Worm (Caenorhabditis elegans) whole organism, L4/young adult: ENCODE data around the gene irld-23.

Experiments used
- W03F9.2 ChIP-seq: fragments of 150-350 bp; optimal IDR thresholded peaks from 2 replicates; lab custom pipeline; 2014; ENCODE audit warnings: missing biosample characterization, missing genetic modification characterization
- dao-5 ChIP-seq: sonication (generic microtip); optimal IDR thresholded peaks from 2 replicates; lab custom pipeline; 2016; ENCODE audit warnings: missing genotype, missing genetic modification characterization, moderate library complexity, missing compliant biosample characterization
- him-1 ChIP-seq: sonication (generic microtip); optimal IDR thresholded peaks from 2 replicates; lab custom pipeline; 2016; ENCODE audit warnings: missing genotype, missing genetic modification reagents, missing genetic modification characterization, missing compliant biosample characterization

irld-23 gene

ce11 chrX:17063749-17064252, 16.7 kb downstream of the irld-23 start:
- TF ChIP-seq dao-5 (tag; lab: Kevin White, UChicago) (no peak), him-1 (no peak), W03F9.2 (tag; lab: Kevin White, UChicago) (no peak)

DNA sequence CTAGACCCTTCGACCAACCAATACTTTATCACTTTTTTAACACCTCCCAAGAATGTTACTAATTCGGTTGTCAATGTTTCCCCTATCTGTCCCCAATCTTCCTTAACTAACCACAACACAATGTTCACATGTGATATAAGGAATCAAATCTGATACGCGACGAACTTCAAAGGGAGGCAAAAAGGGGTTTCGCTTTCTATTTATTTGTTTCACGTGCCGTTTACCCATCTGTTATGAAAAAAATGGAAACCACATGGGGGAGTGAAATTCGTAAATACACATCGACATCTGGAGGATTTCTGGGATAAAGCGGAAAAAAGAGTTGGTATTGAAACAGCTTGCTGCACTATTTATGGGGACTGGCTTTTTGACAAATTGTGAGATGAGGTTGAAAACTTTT, 18.3 kb downstream of the irld-23 start:
- TF ChIP-seq W03F9.2 (tag; lab: Kevin White, UChicago) (no peak), him-1 (no peak)

DNA sequence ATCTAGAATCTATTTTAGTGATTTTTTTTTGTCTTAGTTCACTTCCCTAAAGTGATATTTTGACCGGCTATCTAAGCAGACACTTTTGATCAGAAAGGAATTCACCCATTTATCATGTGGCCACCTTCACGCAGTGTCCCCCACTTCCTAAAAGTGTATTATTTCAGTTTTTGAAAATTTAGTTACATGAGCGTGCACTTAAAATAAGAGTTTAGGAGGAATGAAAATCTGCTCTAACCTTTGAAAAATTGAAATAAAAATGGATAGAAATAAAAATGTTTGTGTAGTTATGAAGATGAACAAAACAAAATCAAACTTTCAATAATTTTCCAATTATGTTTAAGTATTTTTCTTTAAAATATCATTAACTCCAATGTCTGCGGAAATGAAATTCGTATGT, 20.7 kb downstream of the irld-23 start:
- TF ChIP-seq him-1 (no peak), W03F9.2 (tag; lab: Kevin White, UChicago) (no peak)

DNA sequence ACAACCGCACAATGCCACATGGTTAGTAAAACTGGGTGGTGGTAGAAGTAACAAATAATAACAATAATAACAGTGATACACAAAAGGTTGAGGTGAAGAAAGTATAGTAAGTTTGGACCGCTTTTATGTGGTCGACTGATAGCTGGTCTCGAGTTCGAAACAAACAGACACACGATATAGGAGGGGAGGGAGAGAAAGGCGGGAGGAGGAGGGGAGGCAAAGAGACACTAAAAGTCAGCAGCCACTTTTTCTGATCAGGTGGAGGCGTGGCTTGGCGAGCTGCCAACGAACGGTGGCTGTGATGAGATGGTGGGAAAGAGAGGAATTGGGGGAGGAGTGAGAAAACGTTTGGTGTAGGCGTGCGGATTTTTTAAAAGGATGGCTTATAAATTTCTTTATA, 22.1 kb downstream of the irld-23 start:
- TF ChIP-seq dao-5 (tag; lab: Kevin White, UChicago) (no peak), W03F9.2 (tag; lab: Kevin White, UChicago) (no peak), him-1 (no peak)

DNA sequence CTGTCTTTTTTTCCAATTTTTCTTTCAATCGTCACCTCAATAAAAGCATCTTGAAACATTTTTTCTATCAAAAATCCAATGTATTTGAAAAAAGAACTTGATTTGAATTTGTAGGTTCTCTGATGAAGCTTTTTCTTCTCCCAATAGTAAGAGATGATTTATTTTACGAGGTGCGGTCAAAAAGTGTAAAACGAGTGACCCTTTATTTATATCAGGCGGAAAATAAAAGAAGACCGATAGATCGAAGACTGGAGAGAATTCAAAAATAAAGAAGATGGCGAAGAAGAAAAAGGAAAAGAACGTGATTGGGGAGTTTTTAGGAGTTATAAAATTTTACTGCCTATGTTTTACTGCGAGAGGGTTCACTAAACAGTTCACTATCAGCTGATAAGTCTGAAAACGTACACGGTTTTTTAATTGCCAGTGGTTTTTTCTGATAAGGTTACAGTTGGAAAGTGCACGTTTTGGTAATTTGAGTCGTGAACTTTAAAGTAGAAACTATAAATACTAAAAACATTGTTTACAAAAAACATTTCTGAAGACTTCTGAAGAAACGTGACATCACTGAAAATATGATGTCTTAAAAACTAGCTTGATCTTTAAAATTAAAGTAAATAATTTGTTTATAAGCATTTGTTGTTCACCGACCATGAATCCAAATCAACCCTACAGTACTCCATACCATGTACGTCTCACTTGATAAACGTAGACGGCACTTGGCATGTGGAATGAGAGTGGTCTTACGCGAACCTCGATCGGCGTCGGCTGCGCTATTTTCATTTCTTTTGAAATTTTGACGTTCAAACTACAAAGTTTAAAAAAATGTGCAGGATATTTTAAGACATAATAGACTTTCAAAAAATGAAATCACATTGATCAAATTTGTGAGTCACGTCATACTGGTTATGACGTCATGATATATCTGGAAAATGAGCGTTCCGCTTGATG, 24.4 kb downstream of the irld-23 start:
- TF ChIP-seq dao-5 (tag; lab: Kevin White, UChicago) (no peak), him-1 (no peak), W03F9.2 (tag; lab: Kevin White, UChicago) (no peak)

- no peak for TF ChIP-seq dao-5 (tag; lab: Kevin White, UChicago)
- no peak for TF ChIP-seq him-1
- TF ChIP-seq W03F9.2 (tag; lab: Kevin White, UChicago), result no peak
Measured at ce11 chrX:17055481-17055835, 25.0 kb downstream of the irld-23 start, which contains the start of gene gcy-11. Gene gcy-11, minus strand, starts transcription at chrX:17055581.

- TF ChIP-seq him-1 (no peak), dao-5 (tag; lab: Kevin White, UChicago) (no peak), W03F9.2 (tag; lab: Kevin White, UChicago) (no peak)
Measured at ce11 chrX:17054121-17054520, 26.4 kb downstream of the irld-23 start.

ce11 chrX:17045529-17045928, 35.0 kb downstream of the irld-23 start, which contains the start of gene C30G4.2:
Gene C30G4.2, minus strand, starts transcription at chrX:17045629.
- TF ChIP-seq him-1, result no peak
- no peak for TF ChIP-seq dao-5 (tag; lab: Kevin White, UChicago)
- TF ChIP-seq W03F9.2 (tag; lab: Kevin White, UChicago), result no peak

- TF ChIP-seq him-1, result no peak
- TF ChIP-seq dao-5 (tag; lab: Kevin White, UChicago), result no peak
Measured at ce11 chrX:17042946-17043345, 37.5 kb downstream of the irld-23 start, which contains the start of gene F35B3.7. Gene F35B3.7, minus strand, starts transcription at chrX:17043078.

DNA sequence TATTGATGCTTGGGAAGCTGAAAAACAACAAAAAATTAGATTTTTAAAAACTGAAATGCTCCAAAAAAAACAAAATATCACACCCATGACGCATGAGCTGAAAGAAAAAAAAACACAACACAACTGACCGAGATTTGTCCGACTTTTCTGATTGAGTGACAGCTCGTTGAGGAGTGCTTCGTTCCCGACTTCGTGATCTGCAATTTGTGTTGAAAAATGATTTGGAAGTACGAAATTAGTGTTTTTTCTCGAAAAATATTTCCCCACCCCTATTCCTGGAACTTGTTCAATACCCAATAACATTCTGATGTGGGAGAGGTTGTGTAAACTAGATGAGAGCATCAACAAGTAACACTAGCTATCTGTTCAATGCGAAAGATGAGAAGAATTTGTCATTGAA, 38.9 kb downstream of the irld-23 start:
- TF ChIP-seq W03F9.2 (tag; lab: Kevin White, UChicago) (no peak), him-1 (no peak), dao-5 (tag; lab: Kevin White, UChicago) (no peak)

ce11 chrX:17038616-17039015, 41.9 kb downstream of the irld-23 start:
- TF ChIP-seq W03F9.2 (tag; lab: Kevin White, UChicago) (no peak), him-1 (no peak), dao-5 (tag; lab: Kevin White, UChicago) (no peak)

- no peak for TF ChIP-seq him-1
- TF ChIP-seq W03F9.2 (tag; lab: Kevin White, UChicago), result no peak
- TF ChIP-seq dao-5 (tag; lab: Kevin White, UChicago), result no peak
Measured at ce11 chrX:17034773-17035172, 45.7 kb downstream of the irld-23 start.

DNA sequence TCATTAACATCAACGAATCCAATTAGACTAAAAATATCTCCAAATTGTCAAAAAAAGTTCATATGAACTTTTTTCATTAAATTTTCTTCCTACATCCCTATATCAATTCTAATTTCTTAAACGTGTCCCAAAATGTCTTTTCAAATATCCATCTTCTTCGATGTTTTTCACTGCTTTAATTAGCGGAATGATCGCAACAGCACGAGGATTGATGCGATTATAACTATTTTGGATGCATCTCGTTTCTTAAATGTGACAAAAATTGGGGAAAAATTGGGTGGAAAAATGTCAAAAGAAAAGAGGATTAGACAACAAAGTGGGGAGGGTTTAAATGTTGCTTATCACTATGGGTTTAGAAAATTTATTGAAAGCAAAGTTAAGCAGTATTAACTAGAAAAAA, 46.3 kb downstream of the irld-23 start:
- TF ChIP-seq dao-5 (tag; lab: Kevin White, UChicago) (no peak), him-1 (no peak), W03F9.2 (tag; lab: Kevin White, UChicago) (no peak)

ce11 chrX:17030169-17030914, 50.1 kb downstream of the irld-23 start, which contains the start of gene ptrn-1:
Gene ptrn-1, minus strand, starts transcription at chrX:17030219.
- no peak for TF ChIP-seq dao-5 (tag; lab: Kevin White, UChicago)
- peak; percentile 22 for TF ChIP-seq him-1
